Worm (Caenorhabditis elegans) whole organism, early embryonic: Measurements from ENCODE around the gene rev-3.

Experiments
- B0310.2 ChIP-seq: sonication (generic microtip); optimal IDR thresholded peaks from 2 replicates; lab custom pipeline; 2016; ENCODE audit warnings: mild to moderate bottlenecking, missing genetic modification characterization, missing compliant biosample characterization
- F13C5.2 ChIP-seq: sonication (generic microtip); optimal IDR thresholded peaks from 2 replicates; lab custom pipeline; 2017; ENCODE audit warnings: mild to moderate bottlenecking, missing genetic modification characterization, inconsistent platforms, missing compliant biosample characterization
- ama-1 ChIP-seq: fragments of 150-350 bp; optimal IDR thresholded peaks from 2 replicates; lab custom pipeline; 2014
- ceh-13 ChIP-seq: fragments of 200-800 bp; sonication (Bioruptor generic); optimal IDR thresholded peaks from 2 replicates; lab custom pipeline; 2018; ENCODE audit warnings: mild to moderate bottlenecking, missing genetic modification characterization, missing compliant biosample characterization
- flt-1 ChIP-seq: fragments of 200-800 bp; sonication (Bioruptor generic); IDR thresholded peaks from 2 replicates; pipeline ENCODE4 v1.3.6; 2022; ENCODE audit warnings: missing genetic modification characterization, missing compliant biosample characterization
- hmg-4 ChIP-seq: fragments of 200-800 bp; sonication (Bioruptor generic); optimal IDR thresholded peaks from 2 replicates; lab custom pipeline; 2018; ENCODE audit warnings: mild to moderate bottlenecking, missing genetic modification characterization, missing compliant biosample characterization
- hnd-1 ChIP-seq: sonication (generic microtip); optimal IDR thresholded peaks from 2 replicates; lab custom pipeline; 2016; ENCODE audit warnings: missing genetic modification characterization, missing compliant biosample characterization
- pes-1 ChIP-seq: fragments of 200-800 bp; sonication (Bioruptor generic); IDR thresholded peaks from 2 replicates; pipeline ENCODE4 v1.3.6; 2022; ENCODE audit warnings: missing genetic modification reagents, missing genetic modification characterization, missing compliant biosample characterization
- sea-1 ChIP-seq: fragments of 200-800 bp; sonication (Bioruptor generic); conservative IDR thresholded peaks from 2 replicates; pipeline ENCODE4 v1.3.6; 2022; ENCODE audit warnings: missing genetic modification characterization, missing compliant biosample characterization
- tra-4 ChIP-seq: sonication (generic microtip); optimal IDR thresholded peaks from 2 replicates; lab custom pipeline; 2017; ENCODE audit warnings: missing genetic modification characterization, missing compliant biosample characterization

DNA sequence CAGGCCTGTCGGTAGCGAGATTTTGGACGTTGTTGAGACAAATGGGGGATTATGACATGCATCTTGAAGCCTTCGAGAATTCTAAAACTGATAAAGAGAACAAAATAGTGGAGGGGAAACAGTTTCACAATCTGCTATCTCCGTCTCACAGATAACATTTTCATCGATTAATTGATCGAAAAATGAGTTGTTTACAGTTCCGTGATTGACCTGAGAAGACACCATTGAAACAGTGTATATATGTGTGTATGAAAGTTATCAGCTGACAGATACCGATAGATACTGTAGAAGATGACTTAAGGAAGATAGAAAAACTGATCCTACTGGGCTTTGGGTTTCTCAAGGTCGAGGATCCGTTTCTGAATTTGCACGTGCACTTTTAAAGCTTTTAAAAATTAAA lies 48.7 kb upstream of the rev-3 start:
- TF ChIP-seq ceh-13 (GFP tag; lab: Kevin White, UChicago) (no peak), flt-1 (GFP tag; lab: Robert Waterston, UW) (no peak), ama-1 (lab: Kevin White, UChicago) (no peak), sea-1 (no peak), F13C5.2 (tag; lab: Kevin White, UChicago) (no peak), B0310.2 (no peak), tra-4 (tag; lab: Kevin White, UChicago) (no peak), hmg-4 (GFP tag; lab: Kevin White, UChicago) (no peak), pes-1 (GFP tag; lab: Robert Waterston, UW) (no peak), hnd-1 (tag; lab: Kevin White, UChicago) (no peak)
